Fruit fly (Drosophila melanogaster): ENCODE measurements around the gene MED17.

DNA sequence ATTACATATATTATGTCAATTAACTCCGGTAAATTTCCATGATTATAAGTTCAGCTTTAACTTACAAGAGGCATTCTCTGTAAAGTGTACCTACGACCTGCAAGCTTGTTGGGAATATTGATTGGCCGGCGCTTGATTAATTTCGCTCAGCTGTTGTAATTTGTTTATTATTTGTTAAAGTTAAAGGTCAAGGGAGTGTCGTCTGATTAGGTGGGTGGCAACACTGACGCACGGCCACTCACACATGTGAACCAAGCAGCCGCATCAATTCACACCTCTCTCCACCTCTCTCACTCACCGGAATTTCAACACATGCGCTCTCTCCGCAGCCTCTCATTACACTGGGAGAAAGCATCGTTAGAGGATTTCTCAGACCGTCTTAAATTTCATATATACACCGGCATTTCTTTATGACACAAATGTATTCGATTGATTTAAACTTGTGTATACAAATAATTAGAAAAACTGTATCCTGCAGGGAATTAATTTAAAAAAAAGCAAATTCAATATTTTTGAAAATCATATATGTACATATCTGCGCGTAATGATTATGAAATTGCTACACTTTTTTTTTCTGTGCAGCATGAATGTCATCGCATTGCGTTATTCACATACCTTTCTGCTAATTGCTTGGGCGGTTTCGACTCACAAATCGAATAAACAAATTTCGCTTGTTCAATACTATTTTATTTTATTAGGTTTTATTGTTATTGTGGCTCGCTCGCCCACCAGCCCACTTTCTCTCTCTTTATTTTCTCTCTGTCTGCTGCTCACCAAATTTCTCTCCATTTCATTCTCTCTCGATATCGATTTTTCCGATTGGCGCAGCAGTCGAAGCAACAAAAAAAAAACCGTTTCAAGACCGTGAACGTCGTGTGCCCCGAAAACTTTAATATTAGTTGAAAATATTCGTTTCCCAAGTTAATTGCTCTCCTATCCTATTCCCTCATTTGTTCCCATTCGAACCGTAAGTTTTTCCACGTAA lies 16.6 kb upstream of the MED17 start:
- TF ChIP-seq EcR (GFP tag; optimal IDR thresholded peaks at IDR 0.05) (no peak), CG8478 (optimal IDR thresholded peaks at IDR 0.05) (no peak)
